Fruit fly (Drosophila melanogaster): ENCODE results near the gene CG15478.

The CG15478 gene

DNA sequence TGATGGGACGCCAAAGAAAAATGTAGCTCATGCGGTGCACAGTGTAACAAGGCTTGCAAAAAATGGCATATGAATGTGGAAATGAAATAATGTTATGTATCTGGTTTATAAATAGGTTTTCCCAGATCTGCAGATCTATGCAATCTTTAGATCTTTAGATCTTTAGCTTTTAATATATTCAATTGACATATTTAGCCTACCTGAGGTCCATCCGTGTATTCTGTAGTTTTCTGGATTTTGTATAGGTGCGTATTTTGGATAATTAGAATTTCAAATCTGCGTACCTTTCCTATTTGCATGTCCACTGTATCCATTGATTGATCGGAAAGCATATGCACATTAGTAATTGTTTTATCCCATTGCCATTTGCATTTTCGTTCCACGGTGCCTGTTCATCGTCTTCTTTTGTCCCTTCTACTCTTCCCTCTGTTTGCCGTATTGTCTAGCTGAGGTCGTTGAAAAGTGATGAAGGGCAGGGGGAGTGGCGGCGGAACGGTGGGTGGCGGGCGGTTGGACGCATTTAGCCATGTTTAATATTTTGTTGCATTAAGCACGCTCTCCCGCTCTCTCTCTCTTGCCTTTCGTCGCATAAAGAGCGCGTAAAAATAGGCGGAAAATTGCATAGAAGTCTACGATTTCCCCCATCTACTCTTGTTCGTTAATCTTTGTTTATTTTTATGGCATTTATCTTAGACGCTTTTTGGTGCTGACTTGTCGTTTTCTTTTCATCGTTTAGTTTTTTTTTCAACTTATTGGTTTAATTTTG lies 8.6 kb downstream of the CG15478 start, which contains the start of gene CHES-1-like (continued):
- TF ChIP-seq D (optimal IDR thresholded peaks at IDR 0.05) (no peak), D (GFP tag; optimal IDR thresholded peaks at IDR 0.05) (peak; percentile 94), Antp (GFP tag; optimal IDR thresholded peaks at IDR 0.05) (peak; percentile 90), CoRest (tag; optimal IDR thresholded peaks at IDR 0.05) (peak; percentile 95), CG8359 (GFP tag; optimal IDR thresholded peaks at IDR 0.05; ENCODE audit: borderline replicate concordance) (peak; percentile 81), wek (GFP tag; optimal IDR thresholded peaks at IDR 0.05) (no peak), B-H2 (GFP tag; optimal IDR thresholded peaks at IDR 0.05) (peak; percentile 43), CG9437 (GFP tag; optimal IDR thresholded peaks at IDR 0.05) (peak; percentile 92), CG18619 (GFP tag; optimal IDR thresholded peaks at IDR 0.05) (peak; percentile 92), Lpt (GFP tag; optimal IDR thresholded peaks at IDR 0.05) (no peak), Myb (GFP tag; optimal IDR thresholded peaks at IDR 0.05) (peak; percentile 83), CG6254 (GFP tag; optimal IDR thresholded peaks at IDR 0.05) (peak; percentile 84), bigmax (GFP tag; optimal IDR thresholded peaks at IDR 0.05) (no peak), Kr (GFP tag; optimal IDR thresholded peaks at IDR 0.05) (no peak), CG11456 (GFP tag; IDR thresholded peaks at IDR 0.05) (peak; percentile 71; the same call in 2 of the 3 replicates), Elba2 (GFP tag; optimal IDR thresholded peaks at IDR 0.05) (peak; percentile 45), eve (GFP tag; optimal IDR thresholded peaks at IDR 0.05) (peak in 1 of 2 experiments; percentile 99), twi (tag; optimal IDR thresholded peaks at IDR 0.05) (peak; percentile 67), CG11723 (GFP tag; optimal IDR thresholded peaks at IDR 0.05) (peak; percentile 89), tup (GFP tag; optimal IDR thresholded peaks at IDR 0.05) (peak; percentile 52), Usf (GFP tag; optimal IDR thresholded peaks at IDR 0.05) (peak; percentile 87), otp (GFP tag; IDR thresholded peaks at IDR 0.05) (peak; percentile 42; the same call in 1 of the 3 replicates), zfh2 (GFP tag; optimal IDR thresholded peaks at IDR 0.05) (peak; percentile 87), Six4 (GFP tag; optimal IDR thresholded peaks at IDR 0.05) (peak; percentile 89), ftz-f1 (GFP tag; optimal IDR thresholded peaks at IDR 0.05) (peak; percentile 30), CG9876 (GFP tag; optimal IDR thresholded peaks at IDR 0.05) (peak; percentile 81), Bgb (GFP tag; IDR thresholded peaks at IDR 0.05; ENCODE audit: partially characterized antibody) (no peak), gcm2 (GFP tag; optimal IDR thresholded peaks at IDR 0.05) (peak; percentile 86), onecut (GFP tag; IDR thresholded peaks at IDR 0.05) (peak; percentile 73), Xbp1 (GFP tag; optimal IDR thresholded peaks at IDR 0.05) (peak; percentile 88), HmgD (GFP tag; optimal IDR thresholded peaks at IDR 0.05) (peak; percentile 65), tna (GFP tag; IDR thresholded peaks at IDR 0.05; ENCODE audit: partially characterized antibody) (peak; percentile 22; the same call in 1 of the 2 replicates), Ets65A (GFP tag) (peak; percentile 97), CG13424 (tag; optimal IDR thresholded peaks at IDR 0.05) (peak; percentile 91), CG15696 (tag; optimal IDR thresholded peaks at IDR 0.05) (peak; percentile 68), Atf3 (GFP tag; optimal IDR thresholded peaks at IDR 0.05) (peak; percentile 83), CG10147 (GFP tag; optimal IDR thresholded peaks at IDR 0.05) (peak; percentile 87), NC2α (GFP tag; optimal IDR thresholded peaks at IDR 0.05) (peak; percentile 74), ind (GFP tag; optimal IDR thresholded peaks at IDR 0.05) (peak; percentile 93), bab2 (GFP tag; optimal IDR thresholded peaks at IDR 0.05) (peak; percentile 91), Asciz (GFP tag; optimal IDR thresholded peaks at IDR 0.05) (peak; percentile 92), CG3407 (GFP tag; optimal IDR thresholded peaks at IDR 0.05) (peak; percentile 82), salm (tag; optimal IDR thresholded peaks at IDR 0.05) (peak; percentile 74), ap (GFP tag; IDR thresholded peaks at IDR 0.05) (peak; percentile 72), Awh (GFP tag; IDR thresholded peaks at IDR 0.05) (peak; percentile 70), ems (GFP tag; optimal IDR thresholded peaks at IDR 0.05) (peak; percentile 91), stc (GFP tag; IDR thresholded peaks at IDR 0.05) (peak; percentile 70), pum (GFP tag; optimal IDR thresholded peaks at IDR 0.05) (peak; percentile 91), CG4424 (GFP tag; optimal IDR thresholded peaks at IDR 0.05) (peak; percentile 92), CG1832 (GFP tag; optimal IDR thresholded peaks at IDR 0.05) (no peak)

Data from whole organism, embryonic.